Worm (Caenorhabditis elegans) whole organism, L1 larva: ENCODE data around the gene ZK822.9.

ENCODE experiments used
- aly-2 ChIP-seq: fragments of 150-350 bp; optimal IDR thresholded peaks from 2 replicates; lab custom pipeline; 2014; ENCODE audit warnings: missing biosample characterization, missing genetic modification characterization
- ama-1 ChIP-seq: fragments of 150-350 bp; optimal IDR thresholded peaks from 2 replicates; lab custom pipeline; 2014
- ceh-63 ChIP-seq: fragments of 200-800 bp; sonication (Bioruptor generic); optimal IDR thresholded peaks from 2 replicates; lab custom pipeline; 2018; ENCODE audit warnings: mild to moderate bottlenecking, missing genetic modification characterization, missing compliant biosample characterization
- dpl-1 ChIP-seq, 3 experiments: fragments of 150-350 bp in 2 of 3; sonication (generic microtip) in 1 of 3; optimal IDR thresholded peaks; 2 replicates each; lab custom pipeline; 2014 to 2017; ENCODE audit warnings: missing biosample characterization in 3 of 3, missing genetic modification characterization in 3 of 3, missing genetic modification reagents in 3 of 3
- efl-1 ChIP-seq, 4 experiments: fragments of 150-350 bp; optimal IDR thresholded peaks in 3 of 4; peaks in 1 of 4; 1 replicate in 1 of 4; 2 replicates in 3 of 4; lab custom pipeline; 2014; ENCODE audit warnings: missing biosample characterization in 2 of 4, missing genetic modification characterization in 2 of 4, missing genetic modification reagents in 2 of 4
- fos-1 ChIP-seq: fragments of 150-350 bp; optimal IDR thresholded peaks from 2 replicates; lab custom pipeline; 2014; ENCODE audit warnings: missing biosample characterization, missing genetic modification characterization
- irx-1 ChIP-seq: sonication (generic microtip); optimal IDR thresholded peaks from 2 replicates; lab custom pipeline; 2016; ENCODE audit warnings: missing genetic modification characterization, missing compliant biosample characterization
- isw-1 ChIP-seq: fragments of 200-800 bp; sonication (Bioruptor generic); IDR thresholded peaks from 2 replicates; pipeline ENCODE4 v1.3.6; 2022; ENCODE audit warnings: missing genetic modification characterization, missing compliant biosample characterization
- jun-1 ChIP-seq: fragments of 150-350 bp; optimal IDR thresholded peaks from 2 replicates; lab custom pipeline; 2014; ENCODE audit warnings: missing biosample characterization, missing genetic modification reagents, missing genetic modification characterization
- nhr-11 ChIP-seq: fragments of 150-350 bp; optimal IDR thresholded peaks from 2 replicates; lab custom pipeline; 2014; ENCODE audit warnings: missing biosample characterization, missing genetic modification characterization
- nhr-47 ChIP-seq: sonication (generic microtip); optimal IDR thresholded peaks from 2 replicates; lab custom pipeline; 2016; ENCODE audit warnings: mild to moderate bottlenecking, missing genetic modification characterization, moderate library complexity, missing compliant biosample characterization
- nhr-77 ChIP-seq: fragments of 150-350 bp; optimal IDR thresholded peaks from 2 replicates; lab custom pipeline; 2014; ENCODE audit warnings: missing biosample characterization, missing genetic modification characterization
- pax-3 ChIP-seq: fragments of 200-800 bp; sonication (Bioruptor generic); optimal IDR thresholded peaks from 2 replicates; lab custom pipeline; 2018; ENCODE audit warnings: mild to moderate bottlenecking, missing genetic modification characterization, moderate library complexity, missing compliant biosample characterization
- unc-62 ChIP-seq: fragments of 150-350 bp; optimal IDR thresholded peaks from 2 replicates; lab custom pipeline; 2014; ENCODE audit warnings: missing biosample characterization, missing genetic modification reagents, missing genetic modification characterization

- no peak for TF ChIP-seq dpl-1 (GFP tag; optimal IDR thresholded peaks at IDR 0.05; lab: Kevin White, UChicago)
- no peak for TF ChIP-seq nhr-11 (tag; lab: Kevin White, UChicago)
- TF ChIP-seq jun-1 (tag; lab: Kevin White, UChicago), result no peak
- no peak for TF ChIP-seq unc-62 (GFP tag; lab: Kevin White, UChicago)
- TF ChIP-seq efl-1 (optimal IDR thresholded peaks at IDR 0.05; lab: Kevin White, UChicago), result no peak
- peak in 1 of 2 experiments; percentile 19 for TF ChIP-seq efl-1 (GFP tag; optimal IDR thresholded peaks at IDR 0.05 in 1 of 2; lab: Kevin White, UChicago)
- no peak for TF ChIP-seq irx-1 (tag; lab: Kevin White, UChicago)
- no peak for TF ChIP-seq pax-3 (tag; lab: Kevin White, UChicago)
- TF ChIP-seq fos-1 (tag; lab: Kevin White, UChicago), result no peak
- TF ChIP-seq ama-1, result no peak
- TF ChIP-seq aly-2, result no peak
- no peak for TF ChIP-seq ceh-63 (GFP tag; lab: Kevin White, UChicago)
- TF ChIP-seq isw-1 (GFP tag; lab: Robert Waterston, UW), result no peak
- no peak for TF ChIP-seq nhr-77 (tag; lab: Kevin White, UChicago)
- no peak for TF ChIP-seq nhr-47
Observed at ce11 chrIV:11911723-11912122, 4.0 kb upstream of the ZK822.9 start, which contains the start of gene VZK822L.2.
